Worm (Caenorhabditis elegans) whole organism, young adult: ENCODE measurements around the gene cand-1.

Experiments
- bed-2 ChIP-seq: fragments of 200-800 bp; sonication (Bioruptor generic); IDR thresholded peaks from 2 replicates; pipeline ENCODE4 v1.3.6; 2022; ENCODE audit warnings: missing genetic modification reagents, missing genetic modification characterization, missing compliant biosample characterization
- fkh-3 ChIP-seq: sonication (generic microtip); optimal IDR thresholded peaks from 2 replicates; lab custom pipeline; 2016; ENCODE audit warnings: mild to moderate bottlenecking, missing genetic modification characterization, missing compliant biosample characterization
- him-1 ChIP-seq: sonication (generic microtip); optimal IDR thresholded peaks from 2 replicates; lab custom pipeline; 2016; ENCODE audit warnings: missing genotype, missing genetic modification reagents, missing genetic modification characterization, missing compliant biosample characterization
- nfya-1 ChIP-seq: sonication (generic microtip); optimal IDR thresholded peaks from 2 replicates; lab custom pipeline; 2017; ENCODE audit warnings: antibody characterized with exemption, missing compliant biosample characterization, missing genetic modification characterization, borderline replicate concordance; ENCODE audit not compliant: insufficient read depth
- ztf-25 ChIP-seq: fragments of 200-800 bp; sonication (Bioruptor generic); IDR thresholded peaks from 2 replicates; pipeline ENCODE4 v1.3.6; 2022; ENCODE audit warnings: missing genetic modification reagents, missing genetic modification characterization, missing compliant biosample characterization

- TF ChIP-seq fkh-3 (tag; lab: Kevin White, UChicago) (no peak), ztf-25 (GFP tag; lab: Robert Waterston, UW) (no peak), nfya-1 (tag; lab: Kevin White, UChicago) (no peak), him-1 (tag; lab: Kevin White, UChicago) (no peak), bed-2 (no peak)
Observed at ce11 chrV:16800484-16800883, 2.2 kb upstream of the cand-1 start.
